Fruit fly (Drosophila melanogaster) whole organism, prepupa: ENCODE results near the gene Kah.

Source experiments
- Blimp-1 ChIP-seq: fragments of 200-800 bp; sonication (Bioruptor generic); optimal IDR thresholded peaks from 3 replicates; lab custom pipeline; 2017; ENCODE audit warnings: missing biosample characterization, missing genetic modification characterization, mild to moderate bottlenecking, moderate library complexity, missing genetic modification reagents
- CG10631 ChIP-seq: fragments of 200-800 bp; sonication (Bioruptor generic); optimal IDR thresholded peaks from 2 replicates; lab custom pipeline; 2016; ENCODE audit warnings: missing biosample characterization, missing genetic modification characterization
- CG10669 ChIP-seq: fragments of 200-800 bp; sonication (Bioruptor generic); optimal IDR thresholded peaks from 3 replicates; lab custom pipeline; 2018; ENCODE audit warnings: missing biosample characterization, mild to moderate bottlenecking, missing genetic modification characterization, moderate library complexity
- CG11762 ChIP-seq: fragments of 200-800 bp; sonication (Bioruptor generic); optimal IDR thresholded peaks from 3 replicates; lab custom pipeline; 2016; ENCODE audit warnings: missing biosample characterization, missing genetic modification characterization; ENCODE audit not compliant: insufficient read depth
- CG11902 ChIP-seq: fragments of 200-800 bp; sonication (Bioruptor generic); optimal IDR thresholded peaks from 3 replicates; lab custom pipeline; 2016; ENCODE audit warnings: missing biosample characterization, missing genetic modification characterization
- CG16779 ChIP-seq: fragments of 200-800 bp; sonication (Bioruptor generic); optimal IDR thresholded peaks from 3 replicates; lab custom pipeline; 2017; ENCODE audit warnings: missing biosample characterization, mild to moderate bottlenecking, missing genetic modification characterization
- CG3919 ChIP-seq: fragments of 200-800 bp; sonication (Bioruptor generic); optimal IDR thresholded peaks from 3 replicates; lab custom pipeline; 2016; ENCODE audit warnings: missing biosample characterization, missing genetic modification characterization
- CG4318 ChIP-seq: fragments of 200-800 bp; sonication (Bioruptor generic); optimal IDR thresholded peaks from 3 replicates; lab custom pipeline; 2017; ENCODE audit warnings: missing biosample characterization, mild to moderate bottlenecking, missing genetic modification characterization
- CG6276 ChIP-seq: fragments of 200-800 bp; sonication (Bioruptor generic); optimal IDR thresholded peaks from 2 replicates; lab custom pipeline; 2017; ENCODE audit warnings: missing biosample characterization, mild to moderate bottlenecking, missing genetic modification characterization
- CG6792 ChIP-seq: fragments of 200-800 bp; sonication (Bioruptor generic); optimal IDR thresholded peaks from 3 replicates; lab custom pipeline; 2016; ENCODE audit warnings: missing biosample characterization, missing genetic modification characterization
- CG7368 ChIP-seq: fragments of 200-800 bp; sonication (Bioruptor generic); optimal IDR thresholded peaks from 3 replicates; lab custom pipeline; 2016; ENCODE audit warnings: missing biosample characterization, missing genetic modification characterization
- CG8319 ChIP-seq: fragments of 200-800 bp; sonication (Bioruptor generic); optimal IDR thresholded peaks from 3 replicates; lab custom pipeline; 2016; ENCODE audit warnings: missing biosample characterization, missing genetic modification characterization
- CG8632 ChIP-seq: fragments of 200-800 bp; sonication (Bioruptor generic); optimal IDR thresholded peaks from 3 replicates; lab custom pipeline; 2016; ENCODE audit warnings: missing biosample characterization, missing genetic modification characterization
- Eip75B ChIP-seq: fragments of 200-800 bp; sonication (Bioruptor generic); optimal IDR thresholded peaks from 3 replicates; lab custom pipeline; 2016; ENCODE audit warnings: missing biosample characterization, missing genetic modification characterization
- Eip93F ChIP-seq: fragments of 200-800 bp; sonication (Bioruptor generic); optimal IDR thresholded peaks from 2 replicates; lab custom pipeline; 2016; ENCODE audit warnings: missing biosample characterization, mild to moderate bottlenecking, missing genetic modification characterization
- Ets96B ChIP-seq: fragments of 200-800 bp; optimal IDR thresholded peaks from 2 replicates; lab custom pipeline; 2019; ENCODE audit warnings: missing biosample characterization, mild to moderate bottlenecking, missing genetic modification characterization, moderate library complexity
- Gug ChIP-seq: fragments of 200-800 bp; sonication (Bioruptor generic); IDR thresholded peaks from 2 replicates; pipeline ENCODE4 v1.3.6; 2022; ENCODE audit warnings: missing biosample characterization, missing genetic modification characterization
- Hr38 ChIP-seq: sonication (Bioruptor generic); optimal IDR thresholded peaks from 2 replicates; lab custom pipeline; 2016; ENCODE audit warnings: missing biosample characterization, missing genetic modification characterization
- Hr39 ChIP-seq: fragments of 200-800 bp; sonication (Bioruptor generic); optimal IDR thresholded peaks from 2 replicates; lab custom pipeline; 2016; ENCODE audit warnings: missing biosample characterization, missing genetic modification characterization
- Hr4 ChIP-seq: fragments of 200-800 bp; sonication (Bioruptor generic); optimal IDR thresholded peaks from 3 replicates; lab custom pipeline; 2016; ENCODE audit warnings: missing biosample characterization, missing genetic modification characterization
- Lpt ChIP-seq: fragments of 200-800 bp; sonication (Bioruptor generic); optimal IDR thresholded peaks from 3 replicates; lab custom pipeline; 2016; ENCODE audit warnings: missing biosample characterization, missing genetic modification characterization
- Met ChIP-seq: fragments of 200-800 bp; sonication (Bioruptor generic); optimal IDR thresholded peaks from 3 replicates; lab custom pipeline; 2016; ENCODE audit warnings: missing biosample characterization, missing genetic modification characterization
- OdsH ChIP-seq: fragments of 200-800 bp; sonication (Bioruptor generic); optimal IDR thresholded peaks from 3 replicates; lab custom pipeline; 2016; ENCODE audit warnings: missing biosample characterization, missing genetic modification characterization
- Sox102F ChIP-seq: fragments of 200-800 bp; sonication (Bioruptor generic); optimal IDR thresholded peaks from 2 replicates; lab custom pipeline; 2016; ENCODE audit warnings: missing biosample characterization, mild to moderate bottlenecking, missing genetic modification characterization
- Sox14 ChIP-seq: fragments of 200-800 bp; sonication (Bioruptor generic); optimal IDR thresholded peaks from 3 replicates; lab custom pipeline; 2016; ENCODE audit warnings: missing biosample characterization, missing genetic modification characterization
- Sox15 ChIP-seq: fragments of 200-800 bp; sonication (Bioruptor generic); optimal IDR thresholded peaks from 3 replicates; lab custom pipeline; 2016; ENCODE audit warnings: missing biosample characterization, missing genetic modification characterization
- dac ChIP-seq: fragments of 200-800 bp; sonication (Bioruptor generic); optimal IDR thresholded peaks from 2 replicates; lab custom pipeline; 2017; ENCODE audit warnings: missing biosample characterization, mild to moderate bottlenecking, missing genetic modification characterization
- dsx ChIP-seq: fragments of 200-800 bp; optimal IDR thresholded peaks from 3 replicates; lab custom pipeline; 2019; ENCODE audit warnings: missing biosample characterization, mild to moderate bottlenecking, missing genetic modification characterization, moderate library complexity; ENCODE audit not compliant: poor library complexity, severe bottlenecking
- esn ChIP-seq: fragments of 200-800 bp; sonication (Bioruptor generic); optimal IDR thresholded peaks from 2 replicates; lab custom pipeline; 2016; ENCODE audit warnings: missing biosample characterization, mild to moderate bottlenecking, missing genetic modification characterization, moderate library complexity
- fkh ChIP-seq: fragments of 200-800 bp; sonication (Bioruptor generic); optimal IDR thresholded peaks from 3 replicates; lab custom pipeline; 2017; ENCODE audit warnings: missing biosample characterization, mild to moderate bottlenecking, missing genetic modification characterization, moderate library complexity
- lz ChIP-seq: fragments of 200-800 bp; sonication (Bioruptor generic); optimal IDR thresholded peaks from 3 replicates; lab custom pipeline; 2016; ENCODE audit warnings: missing biosample characterization, missing genetic modification characterization
- net ChIP-seq: fragments of 200-800 bp; sonication (Bioruptor generic); optimal IDR thresholded peaks from 3 replicates; lab custom pipeline; 2016; ENCODE audit warnings: missing biosample characterization, missing genetic modification characterization
- salr ChIP-seq, 2 experiments: fragments of 200-800 bp; sonication (Bioruptor generic); optimal IDR thresholded peaks; 3 replicates each; lab custom pipeline; 2016 to 2018; ENCODE audit warnings: missing biosample characterization in 2 of 2, missing genetic modification characterization in 2 of 2, mild to moderate bottlenecking in 1 of 2
- ss ChIP-seq, 2 experiments: fragments of 200-800 bp; sonication (Bioruptor generic); optimal IDR thresholded peaks; 2 replicates in 1 of 2; 3 replicates in 1 of 2; lab custom pipeline; 2017 to 2018; ENCODE audit warnings: mild to moderate bottlenecking in 2 of 2, missing biosample characterization in 2 of 2, missing genetic modification characterization in 2 of 2, moderate library complexity in 1 of 2
- svp ChIP-seq: fragments of 200-800 bp; sonication (Bioruptor generic); peaks from one replicate; lab custom pipeline; 2016; ENCODE audit warnings: missing biosample characterization, missing genetic modification characterization
- topi ChIP-seq: fragments of 200-800 bp; sonication (Bioruptor generic); optimal IDR thresholded peaks from 3 replicates; lab custom pipeline; 2016; ENCODE audit warnings: missing biosample characterization, missing genetic modification characterization
- vri ChIP-seq: fragments of 200-800 bp; sonication (Bioruptor generic); optimal IDR thresholded peaks from 3 replicates; lab custom pipeline; 2016; ENCODE audit warnings: missing biosample characterization, mild to moderate bottlenecking, missing genetic modification characterization

Gene Kah

DNA sequence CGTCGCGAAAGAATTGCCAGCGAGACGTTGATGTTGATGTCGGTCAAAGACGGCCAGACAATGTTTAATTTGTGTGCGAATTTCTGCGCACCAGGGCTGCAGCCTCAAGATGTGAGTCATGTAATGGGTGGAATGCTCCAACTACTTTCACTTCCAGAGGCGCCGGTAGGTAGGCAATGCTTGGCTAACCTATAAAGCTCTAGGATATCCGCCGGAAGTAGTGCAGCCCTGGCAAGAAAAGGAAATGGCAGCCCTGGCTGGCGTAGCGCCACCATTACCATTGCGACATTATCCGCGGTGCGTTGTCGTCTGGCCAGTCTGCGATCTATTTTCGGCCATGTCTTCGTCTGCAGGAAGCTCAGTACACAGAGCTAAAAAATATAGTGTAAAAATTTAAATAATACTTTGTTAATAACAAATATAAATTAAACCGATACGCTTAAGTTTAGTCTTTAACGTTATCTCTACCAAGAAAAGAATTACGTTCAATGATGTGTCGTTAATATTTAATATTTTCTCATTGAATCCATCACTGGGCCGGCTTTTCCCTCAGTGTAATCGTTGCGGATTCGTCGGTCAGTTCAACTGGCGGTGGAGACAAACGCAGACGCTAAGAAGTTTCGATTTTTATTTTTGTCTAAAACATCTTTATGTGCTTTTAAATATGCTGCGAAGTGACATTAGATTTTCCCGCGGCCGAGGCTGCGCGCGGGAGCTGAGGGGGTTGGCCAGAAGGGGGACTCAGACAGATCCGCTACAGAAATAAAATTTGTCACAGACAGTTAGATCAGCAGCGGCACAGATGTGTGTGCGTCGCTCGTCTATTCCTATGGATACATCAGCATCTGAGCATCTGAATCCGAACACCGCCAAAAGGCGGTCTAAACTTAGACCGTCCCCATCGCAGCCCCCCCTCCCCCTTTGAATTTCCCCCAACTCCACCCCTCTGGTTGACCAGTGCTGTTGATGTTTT, 22.9 kb upstream of the Kah start (continued):
- peak; percentile 41 for TF ChIP-seq dsx (GFP tag; lab: Kevin White, UChicago)
- TF ChIP-seq Sox14 (GFP tag; lab: Kevin White, UChicago), result peak; percentile 57
- TF ChIP-seq svp, result peak; percentile 67
- TF ChIP-seq topi, result peak; percentile 48
- peak; percentile 83 for TF ChIP-seq dac (GFP tag; lab: Kevin White, UChicago)
- peak; percentile 2 for TF ChIP-seq Ets96B (tag; lab: Kevin White, UChicago)
- TF ChIP-seq Gug (GFP tag; lab: Robert Waterston, UW), result peak; percentile 78
- no peak for TF ChIP-seq CG11902
- TF ChIP-seq Eip75B (GFP tag; lab: Kevin White, UChicago), result peak; percentile 50
- peak; percentile 35 for TF ChIP-seq vri
- TF ChIP-seq Blimp-1, result peak; percentile 71
- peak; percentile 76 for TF ChIP-seq OdsH (GFP tag; lab: Kevin White, UChicago)
- peak; percentile 73 for TF ChIP-seq CG4318 (GFP tag; lab: Kevin White, UChicago)
- TF ChIP-seq CG6276 (GFP tag; lab: Kevin White, UChicago), result peak; percentile 89
- TF ChIP-seq Hr4 (GFP tag; lab: Kevin White, UChicago), result peak; percentile 87
- TF ChIP-seq lz (GFP tag; lab: Kevin White, UChicago), result peak; percentile 39
- peak; percentile 62 for TF ChIP-seq Hr39 (GFP tag; lab: Kevin White, UChicago)
- TF ChIP-seq Eip93F (GFP tag; lab: Kevin White, UChicago), result no peak
- peak; percentile 39 to 52 for TF ChIP-seq salr (GFP tag; optimal IDR thresholded peaks at IDR 0.05; lab: Kevin White, UChicago)
- TF ChIP-seq CG3919, result peak; percentile 80
- peak; percentile 47 for TF ChIP-seq CG6792 (GFP tag; lab: Kevin White, UChicago)
- peak; percentile 45 for TF ChIP-seq Hr38 (GFP tag; lab: Kevin White, UChicago)
- TF ChIP-seq Sox102F, result peak; percentile 60
- peak; percentile 49 for TF ChIP-seq esn (GFP tag; lab: Kevin White, UChicago)
- TF ChIP-seq CG7368, result peak; percentile 71
- peak; percentile 65 for TF ChIP-seq Met (GFP tag; lab: Kevin White, UChicago)
- TF ChIP-seq CG10669 (GFP tag; lab: Kevin White, UChicago), result peak; percentile 37
- no peak for TF ChIP-seq Sox15 (GFP tag; lab: Kevin White, UChicago)
- peak; percentile 25 for TF ChIP-seq fkh
- TF ChIP-seq ss (GFP tag; optimal IDR thresholded peaks at IDR 0.05; lab: Kevin White, UChicago), result peak; percentile 44 to 64
- peak; percentile 80 for TF ChIP-seq net (GFP tag; lab: Kevin White, UChicago)
- no peak for TF ChIP-seq CG8632 (GFP tag; lab: Kevin White, UChicago)

DNA sequence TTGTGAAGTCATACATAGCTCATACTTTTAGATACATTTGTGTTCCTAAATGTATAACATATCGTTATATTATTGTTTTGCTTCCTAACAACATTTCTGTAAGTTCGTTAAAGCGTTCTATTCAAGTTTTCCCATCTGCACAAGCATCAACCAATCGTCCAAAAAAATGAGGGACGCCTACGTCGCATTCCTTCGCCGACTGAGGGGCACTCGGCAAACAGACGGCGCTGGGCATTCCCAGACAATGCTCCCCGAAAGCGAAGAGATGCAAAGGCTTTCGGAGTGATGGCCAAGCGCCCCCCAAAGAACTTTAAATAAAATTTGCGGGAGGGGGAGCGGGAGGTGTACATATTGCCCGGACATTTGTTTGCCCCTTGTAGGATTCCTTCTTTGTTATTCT, 21.7 kb upstream of the Kah start:
- TF ChIP-seq CG8319 (no peak), Ets96B (tag; lab: Kevin White, UChicago) (no peak), CG11902 (no peak), net (GFP tag; lab: Kevin White, UChicago) (no peak), CG10631 (no peak), Sox14 (GFP tag; lab: Kevin White, UChicago) (no peak), dsx (GFP tag; lab: Kevin White, UChicago) (no peak), CG16779 (tag; lab: Kevin White, UChicago) (no peak), CG11762 (no peak), Lpt (GFP tag; lab: Kevin White, UChicago) (no peak), Met (GFP tag; lab: Kevin White, UChicago) (no peak)
